Worm (Caenorhabditis elegans): ENCODE measurements around the gene fzo-1.
A peak's percentile ranks its signal among the peaks of the same experiment; 100 is the strongest.

The fzo-1 gene

DNA sequence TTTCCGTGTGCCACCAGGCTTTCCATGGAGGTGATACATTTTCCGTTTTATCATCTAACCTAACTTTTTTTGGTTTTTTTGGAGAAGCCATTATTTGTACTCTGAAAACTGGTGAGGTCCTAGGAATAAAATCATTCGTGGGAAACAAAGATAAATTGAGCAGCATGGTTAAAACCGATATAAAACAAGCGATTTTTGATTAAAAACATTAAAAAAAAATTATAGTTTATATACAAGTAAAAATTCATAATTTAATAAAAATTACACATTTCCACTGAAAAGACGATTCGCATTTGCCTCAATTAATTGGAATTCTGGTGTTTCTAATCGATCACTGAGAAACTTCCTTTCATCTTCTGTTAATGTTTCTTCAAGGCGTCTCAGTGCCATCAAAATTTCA is 2.5 kb upstream of the fzo-1 start, which contains the start of gene ZK1248.15:
TSS of gene ZK1248.15 (minus strand) at position 101 of the 400 bp plus-strand sequence.
- no peak for TF ChIP-seq duxl-1 (tag; optimal IDR thresholded peaks at IDR 0.05; ENCODE audit: poor library complexity)
- TF ChIP-seq mxl-3 (GFP tag; optimal IDR thresholded peaks at IDR 0.05): no peak
- TF ChIP-seq ZK337.2 (GFP tag; IDR thresholded peaks at IDR 0.05): no peak
- TF ChIP-seq ZK546.5 (tag; optimal IDR thresholded peaks at IDR 0.05): no peak
- TF ChIP-seq egl-27 (tag; optimal IDR thresholded peaks at IDR 0.05): no peak
- TF ChIP-seq unc-62 (GFP tag; optimal IDR thresholded peaks at IDR 0.05 in 1 of 2): peak in 1 of 2 experiments; percentile 86
- TF ChIP-seq unc-62 (tag; optimal IDR thresholded peaks at IDR 0.05): no peak

DNA sequence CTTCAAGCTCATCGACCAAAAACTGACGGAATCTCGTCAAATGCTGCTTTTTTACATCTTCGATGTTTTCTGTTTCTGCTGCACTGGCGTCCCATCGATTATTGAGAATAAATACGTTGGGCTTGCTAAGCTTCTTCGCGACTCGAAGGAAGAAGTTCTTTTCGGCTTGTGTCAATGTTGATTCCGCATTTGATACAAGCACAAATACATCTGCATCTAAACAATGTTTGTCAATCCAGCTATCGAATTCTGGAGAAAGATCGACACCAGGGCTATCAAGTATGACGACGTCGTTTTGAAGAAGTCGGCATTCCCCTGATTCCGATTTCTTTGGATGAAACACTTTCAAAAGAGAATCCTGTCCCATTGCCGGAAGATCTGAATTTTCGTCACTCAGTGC is 857 bp downstream of the fzo-1 start:
- TF ChIP-seq aha-1 (tag) (peak; percentile 93), nhr-25 (tag; optimal IDR thresholded peaks at IDR 0.05; ENCODE audit: borderline replicate concordance, insufficient read depth) (no peak)

DNA sequence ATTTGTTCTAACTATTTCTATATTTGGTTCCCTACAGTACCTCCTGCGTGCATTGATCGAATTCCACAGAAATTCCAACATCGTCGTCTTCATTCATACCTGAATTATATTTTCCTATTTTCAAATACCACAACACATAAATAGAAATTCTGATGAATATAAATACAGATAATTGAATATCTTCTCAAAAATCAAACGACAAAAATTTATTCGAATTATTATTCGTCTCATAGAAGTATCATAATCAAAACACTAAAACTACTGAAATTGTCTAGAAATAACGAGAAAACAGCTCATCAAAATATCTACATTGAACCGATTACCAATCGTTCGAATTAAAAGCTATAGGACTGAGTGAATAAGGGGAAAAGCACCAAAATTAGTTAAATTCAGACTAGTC is 2.9 kb downstream of the fzo-1 start, which contains the start of gene gtap-1:
TSS of gene gtap-1 (minus strand) at position 101 of the 400 bp plus-strand sequence.
- TF ChIP-seq zfp-3 (GFP tag; conservative IDR thresholded peaks at IDR 0.05): no peak

DNA sequence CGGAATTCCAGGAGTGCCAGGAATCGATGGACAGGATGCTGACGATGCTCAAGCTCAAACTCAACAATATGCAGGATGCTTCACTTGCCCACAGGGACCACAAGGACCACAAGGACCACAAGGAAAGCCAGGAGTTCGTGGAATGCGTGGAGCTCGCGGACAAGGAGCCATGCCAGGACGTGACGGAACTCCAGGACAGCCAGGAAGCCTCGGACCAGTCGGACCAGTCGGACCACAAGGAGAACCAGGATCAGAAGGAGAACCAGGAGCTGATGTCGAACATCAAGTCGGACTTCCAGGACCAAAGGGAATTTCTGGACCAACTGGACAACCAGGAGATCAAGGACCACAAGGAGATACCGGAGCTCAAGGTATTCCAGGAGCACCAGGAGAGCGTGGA is 4.6 kb downstream of the fzo-1 start:
- TF ChIP-seq set-16 (GFP tag; IDR thresholded peaks at IDR 0.05): peak; percentile 79
- no peak for TF ChIP-seq T26A8.4 (GFP tag; IDR thresholded peaks at IDR 0.05)

DNA sequence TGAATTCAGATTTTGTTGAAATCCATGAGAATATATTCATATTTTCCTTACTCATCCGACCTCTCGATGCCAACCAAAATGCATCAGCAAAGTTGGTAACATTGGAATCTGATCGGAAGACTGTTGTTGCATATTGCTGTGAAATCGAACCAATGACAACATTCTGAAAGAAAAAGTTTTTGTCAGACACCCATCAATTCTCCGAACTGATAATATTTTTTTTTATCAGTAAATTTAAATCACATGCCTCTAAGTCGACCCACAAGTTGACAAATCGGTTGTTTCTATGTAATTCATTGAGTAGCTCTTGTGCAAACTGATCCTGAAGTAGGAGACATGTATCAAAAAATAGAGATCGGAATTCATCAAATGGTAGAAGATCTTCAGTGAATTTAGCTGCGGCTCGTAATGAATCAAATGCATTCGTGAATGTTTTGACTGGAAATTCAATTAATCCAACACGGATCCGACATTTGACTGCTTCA is 6.0 kb downstream of the fzo-1 start, which contains the start of gene col-74:
TSS of gene col-74 (plus strand) at position 435 of the 485 bp plus-strand sequence.
- TF ChIP-seq lir-3 (tag; optimal IDR thresholded peaks at IDR 0.05): no peak
- peak; percentile 75 for TF ChIP-seq dmd-6 (GFP tag; IDR thresholded peaks at IDR 0.05)
- TF ChIP-seq sdz-12 (GFP tag; optimal IDR thresholded peaks at IDR 0.05): no peak
- TF ChIP-seq php-3 (GFP tag; IDR thresholded peaks at IDR 0.05): no peak
- TF ChIP-seq snpc-1.2 (GFP tag; IDR thresholded peaks at IDR 0.05): no peak
- no peak for TF ChIP-seq saeg-2 (GFP tag; IDR thresholded peaks at IDR 0.05)
- peak in 1 of 2 experiments; percentile 2 for TF ChIP-seq unc-62 (GFP tag; optimal IDR thresholded peaks at IDR 0.05 in 1 of 2)
- TF ChIP-seq unc-62 (tag; optimal IDR thresholded peaks at IDR 0.05): no peak
- TF ChIP-seq fos-1 (tag; optimal IDR thresholded peaks at IDR 0.05): no peak
- TF ChIP-seq hlh-11 (tag; optimal IDR thresholded peaks at IDR 0.05): peak; percentile 42
- peak; percentile 56 for TF ChIP-seq dve-1 (tag; optimal IDR thresholded peaks at IDR 0.05; ENCODE audit: insufficient read depth)
- no peak for TF ChIP-seq zag-1 (tag; optimal IDR thresholded peaks at IDR 0.05)
- TF ChIP-seq nhr-28 (tag; optimal IDR thresholded peaks at IDR 0.05): no peak
- no peak for TF ChIP-seq F44E2.7 (GFP tag; IDR thresholded peaks at IDR 0.05)
- no peak for TF ChIP-seq daf-19 (GFP tag; conservative IDR thresholded peaks at IDR 0.05)
- TF ChIP-seq nhr-11 (tag; optimal IDR thresholded peaks at IDR 0.05): no peak
- no peak for TF ChIP-seq daf-16 (GFP tag; optimal IDR thresholded peaks at IDR 0.05)
- peak; percentile 60 for TF ChIP-seq daf-16 (tag; optimal IDR thresholded peaks at IDR 0.05)
- TF ChIP-seq ceh-82 (tag; optimal IDR thresholded peaks at IDR 0.05): no peak
- no peak for TF ChIP-seq nhr-237 (tag; optimal IDR thresholded peaks at IDR 0.05)
- TF ChIP-seq nhr-48 (tag; optimal IDR thresholded peaks at IDR 0.05): no peak

DNA sequence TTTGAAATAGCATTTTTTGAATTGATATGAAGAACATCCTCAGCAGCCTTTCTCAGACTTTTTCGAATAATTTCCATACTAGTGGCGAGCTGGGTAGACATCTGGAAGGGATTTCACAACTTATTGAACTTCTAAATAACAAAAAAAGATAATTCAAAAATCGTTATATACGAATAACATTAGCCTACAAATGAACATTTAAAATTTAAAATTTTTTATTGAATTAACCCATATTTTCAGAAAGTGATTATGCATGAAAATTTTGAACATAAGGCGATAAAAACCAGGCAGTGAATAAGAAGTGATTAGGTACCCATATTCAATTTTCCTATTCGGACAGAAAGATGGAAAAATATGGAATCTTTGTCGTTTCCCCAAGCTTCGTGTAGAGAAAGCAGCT is 7.5 kb downstream of the fzo-1 start, which contains the start of gene ZK1248.11:
TSS of gene ZK1248.11 (minus strand) at position 101 of the 400 bp plus-strand sequence.
- TF ChIP-seq F10B5.3 (tag; optimal IDR thresholded peaks at IDR 0.05): no peak

All from whole organism, L4 larva.